Fruit fly (Drosophila melanogaster): Measurements from ENCODE around the gene iPLA2-VIA.

iPLA2-VIA gene

DNA sequence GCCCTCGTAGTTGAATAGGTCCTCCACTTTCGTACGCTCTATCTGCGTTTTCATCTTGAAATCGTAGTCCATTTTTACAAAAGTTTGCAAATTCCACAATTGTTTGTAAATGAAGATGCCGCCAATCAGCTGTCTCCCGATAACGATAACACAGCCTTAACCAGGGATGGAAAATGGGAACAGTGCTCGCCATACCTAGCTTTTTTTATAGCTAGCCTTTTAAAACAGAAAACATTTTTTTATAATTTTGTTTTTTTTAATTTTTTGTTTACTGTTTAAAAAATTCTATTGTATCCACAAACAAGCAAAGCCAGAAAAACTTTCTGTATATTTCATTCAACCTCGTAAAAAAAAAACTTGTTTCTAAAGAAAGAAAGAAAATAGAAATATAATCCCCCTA is 25.6 kb downstream of the iPLA2-VIA start, which contains the start of gene Cdk8 (continued):
- TF ChIP-seq Camta (GFP tag; optimal IDR thresholded peaks at IDR 0.05) = no peak
- TF ChIP-seq CG12071 (GFP tag; optimal IDR thresholded peaks at IDR 0.05) = no peak
- TF ChIP-seq CG12942 (GFP tag; optimal IDR thresholded peaks at IDR 0.05) = peak; percentile 25
- TF ChIP-seq Gsc (GFP tag; IDR thresholded peaks at IDR 0.05) = no peak
- TF ChIP-seq CG16779 (GFP tag; IDR thresholded peaks at IDR 0.05) = no peak
- TF ChIP-seq H15 (GFP tag; IDR thresholded peaks at IDR 0.05) = no peak
- no peak for TF ChIP-seq Mes4 (GFP tag; optimal IDR thresholded peaks at IDR 0.05)
- TF ChIP-seq CG6175 (GFP tag; IDR thresholded peaks at IDR 0.05) = no peak
- no peak for TF ChIP-seq CG8290 (GFP tag; optimal IDR thresholded peaks at IDR 0.05)
- TF ChIP-seq CG8290 (tag; optimal IDR thresholded peaks at IDR 0.05) = no peak

DNA sequence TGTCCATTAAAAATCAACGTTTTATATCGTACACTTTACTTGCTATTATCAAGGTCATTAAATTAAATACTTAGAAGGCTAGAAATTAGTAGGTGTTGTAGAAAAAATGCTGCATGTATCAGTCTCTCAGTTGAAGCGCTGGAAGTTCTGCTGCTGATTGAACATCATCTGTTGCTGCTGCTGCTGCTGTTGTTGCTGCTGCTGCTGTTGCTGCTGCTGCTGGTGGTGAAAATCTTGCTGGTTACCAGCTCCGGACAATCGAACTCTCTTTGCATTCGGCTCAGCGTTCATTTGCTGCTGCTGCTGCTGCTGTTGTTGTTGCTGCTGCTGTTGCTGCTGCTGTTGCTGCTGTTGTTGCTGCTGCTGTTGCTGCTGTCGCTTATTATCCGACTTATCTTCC is 27.1 kb downstream of the iPLA2-VIA start:
- no peak for TF ChIP-seq CG10209 (GFP tag; optimal IDR thresholded peaks at IDR 0.05)
- TF ChIP-seq Dfd (GFP tag; optimal IDR thresholded peaks at IDR 0.05) = peak in 1 of 2 experiments; percentile 51
- peak; percentile 2; the same call in 1 of the 2 replicates for TF ChIP-seq unc-4 (GFP tag; IDR thresholded peaks at IDR 0.05; ENCODE audit: partially characterized antibody)
- TF ChIP-seq nmo (GFP tag; optimal IDR thresholded peaks at IDR 0.05) = no peak
- TF ChIP-seq onecut (GFP tag; IDR thresholded peaks at IDR 0.05) = no peak
- no peak for TF ChIP-seq CG17385 (GFP tag; optimal IDR thresholded peaks at IDR 0.05)
- no peak for TF ChIP-seq E2f2 (GFP tag; IDR thresholded peaks at IDR 0.05)
- TF ChIP-seq gce (GFP tag; IDR thresholded peaks at IDR 0.05) = no peak
- no peak for TF ChIP-seq CG6813 (GFP tag; optimal IDR thresholded peaks at IDR 0.05)
- no peak for TF ChIP-seq zen2 (GFP tag; IDR thresholded peaks at IDR 0.05; ENCODE audit: partially characterized antibody)
- TF ChIP-seq Mes4 (GFP tag; optimal IDR thresholded peaks at IDR 0.05) = no peak
- TF ChIP-seq schlank (tag; optimal IDR thresholded peaks at IDR 0.05) = no peak
- TF ChIP-seq CG4707 (GFP tag; optimal IDR thresholded peaks at IDR 0.05) = no peak
- TF ChIP-seq CG4360 (GFP tag; IDR thresholded peaks at IDR 0.05) = 0 out of 2 replicates have a peak, but pooled peaks have one; percentile 15
- TF ChIP-seq gfzf (GFP tag; optimal IDR thresholded peaks at IDR 0.05) = peak; percentile 1
- no peak for TF ChIP-seq Lim3 (GFP tag; IDR thresholded peaks at IDR 0.05)
- no peak for TF ChIP-seq Mrtf (GFP tag; IDR thresholded peaks at IDR 0.05)
- no peak for TF ChIP-seq CG31224 (GFP tag; IDR thresholded peaks at IDR 0.05)
- no peak for TF ChIP-seq chm (GFP tag; IDR thresholded peaks at IDR 0.05)
- no peak for TF ChIP-seq kay (GFP tag; optimal IDR thresholded peaks at IDR 0.05)

DNA sequence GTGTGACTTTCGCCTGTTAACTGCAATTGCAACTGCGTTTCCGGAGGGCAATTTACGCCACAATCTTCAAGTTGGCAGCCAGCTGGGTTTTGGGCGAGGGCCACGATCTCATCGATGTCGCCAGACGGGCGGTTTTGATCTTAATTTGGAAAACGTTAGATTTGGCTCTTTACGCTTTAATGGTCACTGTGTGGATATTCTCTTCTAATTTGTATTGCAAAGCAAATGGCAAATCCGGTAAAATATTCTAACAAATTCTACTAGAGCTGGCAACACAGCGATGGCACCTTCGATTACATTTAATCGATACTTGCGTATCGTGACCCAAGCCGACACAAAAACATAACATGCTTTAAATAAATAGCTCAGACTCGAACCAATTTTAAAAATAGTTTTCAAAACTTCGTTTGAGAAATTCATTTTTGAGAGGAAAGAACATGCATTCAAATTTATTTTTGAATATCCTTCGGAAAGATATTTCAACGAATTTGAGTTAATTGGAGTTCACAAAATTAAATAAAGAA is 27.6 kb downstream of the iPLA2-VIA start, which contains the start of gene I-2:
TSS of gene I-2 (minus strand) at position 282 of the 524 bp plus-strand sequence.
- TF ChIP-seq gsb-n (tag; optimal IDR thresholded peaks at IDR 0.05) (no peak), CG2129 (GFP tag; IDR thresholded peaks at IDR 0.05; ENCODE audit: partially characterized antibody) (peak; percentile 60), chif (GFP tag; optimal IDR thresholded peaks at IDR 0.05) (no peak), Med (GFP tag) (no peak), Spps (tag; optimal IDR thresholded peaks at IDR 0.05) (no peak), NC2β (GFP tag; optimal IDR thresholded peaks at IDR 0.05) (peak; percentile 8), CrebB (tag; optimal IDR thresholded peaks at IDR 0.05) (no peak), CG13287 (GFP tag; IDR thresholded peaks at IDR 0.05; ENCODE audit: partially characterized antibody) (peak; percentile 93), tap (tag; optimal IDR thresholded peaks at IDR 0.05) (no peak), CG18764 (GFP tag; optimal IDR thresholded peaks at IDR 0.05) (no peak), Ets97D (GFP tag; optimal IDR thresholded peaks at IDR 0.05) (peak; percentile 16), CG12659 (GFP tag; optimal IDR thresholded peaks at IDR 0.05) (peak; percentile 61), inv (GFP tag; IDR thresholded peaks at IDR 0.05; ENCODE audit: partially characterized antibody) (peak; percentile 63), Dll (GFP tag; IDR thresholded peaks at IDR 0.05; ENCODE audit: partially characterized antibody) (peak; percentile 87), gfzf (GFP tag; optimal IDR thresholded peaks at IDR 0.05) (peak; percentile 51), Myb (GFP tag; optimal IDR thresholded peaks at IDR 0.05) (peak; percentile 49), CG2712 (tag; optimal IDR thresholded peaks at IDR 0.05) (peak; percentile 37), unc-4 (GFP tag; IDR thresholded peaks at IDR 0.05; ENCODE audit: partially characterized antibody) (peak; percentile 89), HmgZ (tag; optimal IDR thresholded peaks at IDR 0.05) (peak; percentile 51), CG16813 (GFP tag; IDR thresholded peaks at IDR 0.05; ENCODE audit: partially characterized antibody) (peak; percentile 83), jigr1 (GFP tag; IDR thresholded peaks at IDR 0.05) (peak; percentile 30; the same call in 1 of the 3 replicates), CG15073 (GFP tag; optimal IDR thresholded peaks at IDR 0.05) (no peak)

All from whole organism, embryonic.